Worm (Caenorhabditis elegans): ENCODE data around the gene C04G6.13.
"Not testable (repeated sequence)": the region's sequence is repeated elsewhere in the genome, so short reads cannot be mapped to it uniquely, and the experiment has no call there.

C04G6.13 gene

ce11 chrII:5109693-5110092 lies 15.6 kb downstream of the C04G6.13 start, which contains the start of gene F09C12.2:
TSS of gene F09C12.2 (plus strand) at chrII:5110012.
- TF ChIP-seq elt-2 (tag; optimal IDR thresholded peaks at IDR 0.05) (peak; percentile 80), nhr-67 (tag; optimal IDR thresholded peaks at IDR 0.05) (no peak), snpc-4 (tag; optimal IDR thresholded peaks at IDR 0.05) (no peak), ceh-16 (tag; optimal IDR thresholded peaks at IDR 0.05) (no peak), pqm-1 (tag; optimal IDR thresholded peaks at IDR 0.05) (peak; percentile 38), nhr-76 (tag; optimal IDR thresholded peaks at IDR 0.05) (no peak), fos-1 (tag; optimal IDR thresholded peaks at IDR 0.05) (no peak), nhr-23 (tag; optimal IDR thresholded peaks at IDR 0.05) (no peak), pha-4 (tag; optimal IDR thresholded peaks at IDR 0.05) (peak; percentile 38), jun-1 (tag; optimal IDR thresholded peaks at IDR 0.05) (peak; percentile 36), egl-5 (tag; optimal IDR thresholded peaks at IDR 0.05) (no peak), hmg-11 (tag; optimal IDR thresholded peaks at IDR 0.05) (no peak), nhr-43 (tag; optimal IDR thresholded peaks at IDR 0.05; ENCODE audit: poor library complexity, severe bottlenecking) (no peak), elt-1 (tag; optimal IDR thresholded peaks at IDR 0.05) (no peak)

- no peak for TF ChIP-seq nhr-23 (tag; optimal IDR thresholded peaks at IDR 0.05)
- TF ChIP-seq hmg-11 (tag; optimal IDR thresholded peaks at IDR 0.05), result no peak
- no peak for TF ChIP-seq egl-5 (tag; optimal IDR thresholded peaks at IDR 0.05)
- no peak for TF ChIP-seq ceh-16 (tag; optimal IDR thresholded peaks at IDR 0.05)
- TF ChIP-seq nhr-12 (tag; optimal IDR thresholded peaks at IDR 0.05), result no peak
- no peak for TF ChIP-seq nhr-43 (tag; optimal IDR thresholded peaks at IDR 0.05; ENCODE audit: poor library complexity, severe bottlenecking)
- no peak for TF ChIP-seq tbx-2 (tag; optimal IDR thresholded peaks at IDR 0.05)
- no peak for TF ChIP-seq pha-4 (tag; optimal IDR thresholded peaks at IDR 0.05)
- TF ChIP-seq nhr-25 (tag; optimal IDR thresholded peaks at IDR 0.05), result no peak
- no peak for TF ChIP-seq nhr-67 (tag; optimal IDR thresholded peaks at IDR 0.05)
- TF ChIP-seq snpc-4 (tag; optimal IDR thresholded peaks at IDR 0.05), result no peak
- no peak for TF ChIP-seq ztf-4 (tag; optimal IDR thresholded peaks at IDR 0.05)
- no peak for TF ChIP-seq lin-15B (tag; optimal IDR thresholded peaks at IDR 0.05)
- no peak for TF ChIP-seq fos-1 (tag; optimal IDR thresholded peaks at IDR 0.05)
- TF ChIP-seq lin-39 (tag; optimal IDR thresholded peaks at IDR 0.05), result no peak
Observed at ce11 chrII:5112082-5112481, 18.0 kb downstream of the C04G6.13 start, which contains the start of gene F09C12.8. TSS of gene F09C12.8 (plus strand) at chrII:5112382.

ce11 chrII:5115235-5115634 lies 21.2 kb downstream of the C04G6.13 start, which contains the start of gene msp-74:
TSS of gene msp-74 (minus strand) at chrII:5115335.
- not testable (repeated sequence) for TF ChIP-seq unc-62 (GFP tag; optimal IDR thresholded peaks at IDR 0.05); zag-1 (tag; optimal IDR thresholded peaks at IDR 0.05); ceh-16 (tag; optimal IDR thresholded peaks at IDR 0.05)

- TF ChIP-seq pha-4 (tag; optimal IDR thresholded peaks at IDR 0.05) (no peak), egl-5 (tag; optimal IDR thresholded peaks at IDR 0.05) (no peak), nhr-12 (tag; optimal IDR thresholded peaks at IDR 0.05) (no peak), elt-3 (tag; optimal IDR thresholded peaks at IDR 0.05) (no peak), egl-27 (tag; optimal IDR thresholded peaks at IDR 0.05) (no peak), tbx-2 (tag; optimal IDR thresholded peaks at IDR 0.05) (no peak), eor-1 (tag; optimal IDR thresholded peaks at IDR 0.05) (no peak), hmg-11 (tag; optimal IDR thresholded peaks at IDR 0.05) (no peak), nhr-25 (tag; optimal IDR thresholded peaks at IDR 0.05) (no peak), nhr-237 (tag; optimal IDR thresholded peaks at IDR 0.05) (no peak)
Observed at ce11 chrII:5115733-5116132, 21.7 kb downstream of the C04G6.13 start, which contains the start of gene srsy-1. TSS of gene srsy-1 (plus strand) at chrII:5116033.

ce11 chrII:5120612-5121011 lies 26.6 kb downstream of the C04G6.13 start:
- no peak for TF ChIP-seq nhr-43 (tag; optimal IDR thresholded peaks at IDR 0.05; ENCODE audit: poor library complexity, severe bottlenecking)
- TF ChIP-seq unc-62 (GFP tag; optimal IDR thresholded peaks at IDR 0.05), result peak; percentile 72

ce11 chrII:5130081-5130480 lies 36.0 kb downstream of the C04G6.13 start, which contains the start of gene lgc-56:
TSS of gene lgc-56 (plus strand) at chrII:5130381.
- TF ChIP-seq skn-1 (tag; optimal IDR thresholded peaks at IDR 0.05) (no peak), aly-2 (tag; optimal IDR thresholded peaks at IDR 0.05) (no peak)

ce11 chrII:5131800-5132199 lies 37.8 kb downstream of the C04G6.13 start:
- TF ChIP-seq lin-39 (tag; optimal IDR thresholded peaks at IDR 0.05), result no peak
- no peak for TF ChIP-seq tbx-2 (tag; optimal IDR thresholded peaks at IDR 0.05)
- no peak for TF ChIP-seq nhr-23 (tag; optimal IDR thresholded peaks at IDR 0.05)
- no peak for TF ChIP-seq nhr-12 (tag; optimal IDR thresholded peaks at IDR 0.05)
- TF ChIP-seq unc-62 (GFP tag; optimal IDR thresholded peaks at IDR 0.05), result no peak
- no peak for TF ChIP-seq lin-15B (tag; optimal IDR thresholded peaks at IDR 0.05)
- no peak for TF ChIP-seq aly-2 (tag; optimal IDR thresholded peaks at IDR 0.05)

All from whole organism, L3 larva.